Worm (Caenorhabditis elegans) whole organism, L2 larva: ENCODE results near the gene C55A1.7.

Source experiments
- C34F6.9 ChIP-seq: fragments of 150-350 bp; optimal IDR thresholded peaks from 2 replicates; lab custom pipeline; 2014; ENCODE audit warnings: missing biosample characterization, missing genetic modification characterization
- F13H6.1 ChIP-seq: sonication (generic microtip); optimal IDR thresholded peaks from 2 replicates; lab custom pipeline; 2016; ENCODE audit warnings: missing genetic modification characterization, missing compliant biosample characterization
- R02D3.7 ChIP-seq: fragments of 150-350 bp; optimal IDR thresholded peaks from 2 replicates; lab custom pipeline; 2014; ENCODE audit warnings: missing biosample characterization, missing genetic modification characterization
- Y55F3AM.14 ChIP-seq: fragments of 200-800 bp; sonication (Bioruptor generic); optimal IDR thresholded peaks from 2 replicates; lab custom pipeline; 2018; ENCODE audit warnings: mild to moderate bottlenecking, missing genetic modification characterization, missing compliant biosample characterization
- ZK546.5 ChIP-seq: sonication (generic microtip); optimal IDR thresholded peaks from 2 replicates; lab custom pipeline; 2017; ENCODE audit warnings: missing biosample characterization, missing genetic modification characterization
- alr-1 ChIP-seq: fragments of 150-350 bp; optimal IDR thresholded peaks from 2 replicates; lab custom pipeline; 2014; ENCODE audit warnings: missing biosample characterization, missing genetic modification characterization
- blmp-1 ChIP-seq: sonication (generic microtip); optimal IDR thresholded peaks from 2 replicates; lab custom pipeline; 2017; ENCODE audit warnings: missing genetic modification characterization, mild to moderate bottlenecking, missing compliant biosample characterization, antibody characterized with exemption, moderate library complexity; ENCODE audit not compliant: insufficient read depth
- ceh-16 ChIP-seq: fragments of 150-350 bp; optimal IDR thresholded peaks from 2 replicates; lab custom pipeline; 2014; ENCODE audit warnings: missing biosample characterization, missing genetic modification characterization
- ceh-82 ChIP-seq: fragments of 150-350 bp; optimal IDR thresholded peaks from 2 replicates; lab custom pipeline; 2014; ENCODE audit warnings: missing biosample characterization, missing genetic modification characterization
- crh-2 ChIP-seq: sonication (generic microtip); optimal IDR thresholded peaks from 2 replicates; lab custom pipeline; 2017; ENCODE audit warnings: missing biosample characterization, missing genetic modification characterization
- dmd-4 ChIP-seq: sonication (generic microtip); optimal IDR thresholded peaks from 2 replicates; lab custom pipeline; 2017; ENCODE audit warnings: missing biosample characterization, missing genetic modification characterization
- egl-27 ChIP-seq: sonication (generic microtip); optimal IDR thresholded peaks from 3 replicates; lab custom pipeline; 2017; ENCODE audit warnings: missing biosample characterization, missing genetic modification reagents, missing genetic modification characterization
- elt-1 ChIP-seq: fragments of 150-350 bp; optimal IDR thresholded peaks from 2 replicates; lab custom pipeline; 2014; ENCODE audit warnings: missing biosample characterization, missing genetic modification characterization
- fos-1 ChIP-seq: fragments of 150-350 bp; optimal IDR thresholded peaks from 2 replicates; lab custom pipeline; 2014; ENCODE audit warnings: missing biosample characterization, missing genetic modification characterization
- gmeb-1 ChIP-seq: fragments of 150-350 bp; optimal IDR thresholded peaks from 2 replicates; lab custom pipeline; 2014; ENCODE audit warnings: missing biosample characterization, missing genetic modification characterization
- lin-11 ChIP-seq: fragments of 150-350 bp; sonication (generic microtip); optimal IDR thresholded peaks from 2 replicates; lab custom pipeline; 2014; ENCODE audit warnings: missing biosample characterization, missing genetic modification characterization, inconsistent platforms, mixed read lengths
- mab-5 ChIP-seq: fragments of 150-350 bp; optimal IDR thresholded peaks from 2 replicates; lab custom pipeline; 2014; ENCODE audit warnings: missing biosample characterization, missing genetic modification characterization
- nhr-10 ChIP-seq: sonication (generic microtip); optimal IDR thresholded peaks from 2 replicates; lab custom pipeline; 2017; ENCODE audit warnings: missing biosample characterization, missing genetic modification characterization
- nhr-11 ChIP-seq: fragments of 150-350 bp; optimal IDR thresholded peaks from 2 replicates; lab custom pipeline; 2014; ENCODE audit warnings: missing biosample characterization, missing genetic modification characterization
- nhr-129 ChIP-seq: fragments of 150-350 bp; optimal IDR thresholded peaks from 2 replicates; lab custom pipeline; 2014; ENCODE audit warnings: missing biosample characterization, missing genetic modification characterization
- nhr-21 ChIP-seq: fragments of 150-350 bp; optimal IDR thresholded peaks from 2 replicates; lab custom pipeline; 2014; ENCODE audit warnings: missing biosample characterization, missing genetic modification characterization
- nhr-23 ChIP-seq: fragments of 150-350 bp; optimal IDR thresholded peaks from 2 replicates; lab custom pipeline; 2014; ENCODE audit warnings: missing biosample characterization, missing genetic modification reagents, missing genetic modification characterization
- nhr-25 ChIP-seq: fragments of 150-350 bp; sonication (generic microtip); optimal IDR thresholded peaks from 3 replicates; lab custom pipeline; 2014; ENCODE audit warnings: missing biosample characterization, missing genetic modification characterization
- nhr-77 ChIP-seq: fragments of 150-350 bp; optimal IDR thresholded peaks from 2 replicates; lab custom pipeline; 2014; ENCODE audit warnings: missing biosample characterization, missing genetic modification characterization
- skn-1 ChIP-seq: sonication (generic microtip); optimal IDR thresholded peaks from 2 replicates; lab custom pipeline; 2017; ENCODE audit warnings: missing biosample characterization, missing genetic modification characterization
- sma-9 ChIP-seq, 2 experiments: fragments of 150-350 bp in 1 of 2; sonication (generic microtip) in 1 of 2; optimal IDR thresholded peaks; 2 replicates each; lab custom pipeline; 2014 to 2016; ENCODE audit warnings: missing genetic modification characterization in 2 of 2, mild to moderate bottlenecking in 1 of 2, missing biosample characterization in 1 of 2, missing compliant biosample characterization in 1 of 2, missing genetic modification reagents in 1 of 2, moderate library complexity in 1 of 2
- unc-39 ChIP-seq: fragments of 150-350 bp; optimal IDR thresholded peaks from 2 replicates; lab custom pipeline; 2014; ENCODE audit warnings: missing biosample characterization, missing genetic modification characterization
- unc-55 ChIP-seq: fragments of 150-350 bp; sonication (generic microtip); optimal IDR thresholded peaks from 3 replicates; lab custom pipeline; 2014; ENCODE audit warnings: missing biosample characterization, missing genetic modification reagents, missing genetic modification characterization
- unc-62 ChIP-seq: fragments of 150-350 bp; optimal IDR thresholded peaks from 2 replicates; lab custom pipeline; 2014; ENCODE audit warnings: missing biosample characterization, missing genetic modification reagents, missing genetic modification characterization
- zag-1 ChIP-seq: fragments of 150-350 bp; optimal IDR thresholded peaks from 2 replicates; lab custom pipeline; 2014; ENCODE audit warnings: missing biosample characterization, missing genetic modification characterization
- ztf-1 ChIP-seq: fragments of 200-800 bp; sonication (Bioruptor generic); conservative IDR thresholded peaks from 2 replicates; pipeline ENCODE4 v1.3.6; 2022; ENCODE audit warnings: missing genetic modification characterization, missing compliant biosample characterization
- ztf-11 ChIP-seq: sonication (generic microtip); optimal IDR thresholded peaks from 2 replicates; lab custom pipeline; 2017; ENCODE audit warnings: missing biosample characterization, missing genetic modification characterization
- ztf-4 ChIP-seq: fragments of 150-350 bp; optimal IDR thresholded peaks from 2 replicates; lab custom pipeline; 2014; ENCODE audit warnings: missing biosample characterization, missing genetic modification characterization

Gene C55A1.7

ce11 chrV:15629543-15629942 lies 17.9 kb downstream of the C55A1.7 start, which contains the start of gene str-248:
Gene str-248, minus strand, starts transcription at chrV:15629643.
- TF ChIP-seq nhr-25 (tag; lab: Kevin White, UChicago) (no peak), dmd-4 (no peak), egl-27 (tag; lab: Kevin White, UChicago) (no peak), ZK546.5 (tag; lab: Kevin White, UChicago) (no peak), F13H6.1 (tag; lab: Kevin White, UChicago) (no peak), nhr-77 (tag; lab: Kevin White, UChicago) (no peak)
- TF ChIP-seq, all 48 proteins: peak for 0

DNA sequence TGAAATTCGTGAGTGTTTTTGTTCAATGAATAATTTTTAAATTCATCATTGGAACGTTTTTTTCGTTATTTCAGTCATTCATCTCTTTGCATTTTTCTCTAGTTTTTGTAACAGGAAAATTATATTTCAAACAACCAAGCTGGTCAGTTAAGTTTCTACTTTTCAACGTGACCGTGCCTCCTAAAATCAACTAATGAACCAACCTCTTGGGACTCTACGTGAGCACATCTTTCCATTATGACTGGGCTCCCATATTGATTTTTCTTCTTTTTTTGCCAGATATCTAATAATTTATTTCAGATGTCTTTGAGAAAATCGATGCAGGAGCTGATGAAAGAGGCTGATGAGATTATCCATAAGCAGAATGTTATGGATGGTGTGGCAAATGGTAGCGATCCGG lies 21.9 kb downstream of the C55A1.7 start, which contains the start of gene C55A1.11:
Gene C55A1.11 (plus strand): TSS at position 301 of the 400 bp plus-strand sequence.
- no peak for TF ChIP-seq elt-1 (tag; lab: Kevin White, UChicago)
- TF ChIP-seq nhr-10 = no peak
- TF ChIP-seq fos-1 (tag; lab: Kevin White, UChicago) = no peak
- TF ChIP-seq ZK546.5 (tag; lab: Kevin White, UChicago) = no peak
- no peak for TF ChIP-seq unc-55 (GFP tag; lab: Kevin White, UChicago)
- TF ChIP-seq lin-11 (tag; lab: Kevin White, UChicago) = no peak

ce11 chrV:15621518-15621917 lies 25.9 kb downstream of the C55A1.7 start, which contains the start of gene C55A1.1:
Gene C55A1.1, plus strand, starts transcription at chrV:15621818.
- TF ChIP-seq sma-9 (GFP tag; optimal IDR thresholded peaks at IDR 0.05; lab: Kevin White, UChicago) (no peak), sma-9 (tag; optimal IDR thresholded peaks at IDR 0.05; lab: Kevin White, UChicago) (no peak), Y55F3AM.14 (GFP tag; lab: Kevin White, UChicago) (no peak), nhr-129 (no peak), ceh-82 (tag; lab: Kevin White, UChicago) (no peak), alr-1 (no peak), nhr-21 (tag; lab: Kevin White, UChicago) (no peak), mab-5 (no peak), zag-1 (no peak), nhr-10 (no peak), elt-1 (tag; lab: Kevin White, UChicago) (no peak), egl-27 (tag; lab: Kevin White, UChicago) (no peak), blmp-1 (no peak), ztf-11 (tag; lab: Kevin White, UChicago) (no peak), dmd-4 (no peak), unc-55 (GFP tag; lab: Kevin White, UChicago) (no peak)
- TF ChIP-seq, all 48 proteins: peak for 0

DNA sequence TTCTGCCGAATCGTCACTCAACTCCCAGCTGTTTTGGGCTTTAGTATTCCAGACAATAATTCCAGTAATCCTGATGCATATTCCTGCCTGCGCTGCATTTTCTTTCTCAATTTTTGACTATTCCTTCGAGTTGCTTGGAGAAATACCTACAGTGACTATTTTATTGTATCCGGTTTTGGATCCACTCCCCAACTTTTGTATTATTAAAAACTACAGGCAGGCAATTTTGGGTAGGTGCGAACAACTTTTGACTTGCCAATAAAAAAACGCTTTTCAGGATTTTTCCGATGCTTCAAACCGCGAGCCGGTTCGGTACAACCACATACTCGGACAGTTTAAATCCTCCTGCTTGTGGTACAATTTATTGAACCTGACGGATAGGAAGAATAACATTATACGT lies 32.9 kb downstream of the C55A1.7 start:
- TF ChIP-seq mab-5 (no peak), lin-11 (tag; lab: Kevin White, UChicago) (no peak)

ce11 chrV:15612886-15613285 lies 34.5 kb downstream of the C55A1.7 start, which contains the start of gene str-263:
Gene str-263, plus strand, starts transcription at chrV:15613186.
- TF ChIP-seq crh-2 (tag; lab: Kevin White, UChicago) (no peak), nhr-11 (tag; lab: Kevin White, UChicago) (no peak), gmeb-1 (tag; lab: Kevin White, UChicago) (no peak), unc-62 (GFP tag; lab: Kevin White, UChicago) (no peak)

DNA sequence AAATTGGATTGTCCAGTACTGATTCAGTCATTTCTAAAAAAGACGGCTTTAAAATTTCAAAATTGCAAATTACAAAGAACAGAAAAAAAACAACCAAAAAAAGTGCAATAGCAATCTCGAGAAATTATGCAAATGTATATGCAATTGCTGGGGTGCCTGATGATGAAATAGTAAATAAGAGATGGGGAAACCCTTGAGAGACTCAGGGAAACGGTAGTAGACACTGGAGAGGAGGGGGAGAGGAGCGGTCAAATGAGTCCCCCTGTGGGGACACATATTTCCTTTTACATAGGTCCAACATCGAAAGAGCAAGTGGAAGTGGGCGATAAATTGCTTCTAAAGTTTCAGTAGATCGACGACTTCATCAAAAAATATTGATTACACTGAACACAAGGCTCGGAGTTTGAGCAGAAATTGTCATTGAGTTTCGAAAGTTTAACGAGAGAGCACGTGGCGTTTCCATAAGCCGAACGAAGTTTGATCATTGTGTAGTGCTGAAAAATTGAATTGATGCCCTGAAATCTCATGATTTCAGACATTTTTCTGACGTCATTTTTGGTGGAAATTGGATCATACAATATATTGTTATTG lies 37.0 kb downstream of the C55A1.7 start, which contains the start of the genes fbxa-153 and str-12:
Gene fbxa-153 (minus strand): TSS at position 35 of the 591 bp plus-strand sequence.
Gene str-12 (plus strand): TSS at position 541 of the 591 bp plus-strand sequence.
- no peak for TF ChIP-seq egl-27 (tag; lab: Kevin White, UChicago)
- TF ChIP-seq crh-2 (tag; lab: Kevin White, UChicago) = no peak
- peak; percentile 28 for TF ChIP-seq sma-9 (GFP tag; optimal IDR thresholded peaks at IDR 0.05; lab: Kevin White, UChicago)
- no peak for TF ChIP-seq sma-9 (tag; optimal IDR thresholded peaks at IDR 0.05; lab: Kevin White, UChicago)
- TF ChIP-seq nhr-129 = peak; percentile 28
- peak; percentile 62 for TF ChIP-seq zag-1
- peak; percentile 64 for TF ChIP-seq C34F6.9 (tag; lab: Kevin White, UChicago)
- TF ChIP-seq unc-55 (GFP tag; lab: Kevin White, UChicago) = peak; percentile 84

ce11 chrV:15605045-15605444 lies 42.4 kb downstream of the C55A1.7 start, which contains the start of gene fbxa-154:
Gene fbxa-154, minus strand, starts transcription at chrV:15605145.
- TF ChIP-seq F13H6.1 (tag; lab: Kevin White, UChicago) (no peak), crh-2 (tag; lab: Kevin White, UChicago) (no peak), skn-1 (tag; lab: Kevin White, UChicago) (no peak), blmp-1 (no peak), nhr-25 (tag; lab: Kevin White, UChicago) (no peak), unc-39 (tag; lab: Kevin White, UChicago) (no peak), nhr-23 (no peak), ztf-1 (no peak), R02D3.7 (tag; lab: Kevin White, UChicago) (no peak), ztf-4 (tag; lab: Kevin White, UChicago) (no peak), alr-1 (no peak), ceh-16 (tag; lab: Kevin White, UChicago) (no peak)
